Fruit fly (Drosophila melanogaster): Measurements from ENCODE around the gene CG17568.

The CG17568 gene

dm6 chr2L:19141435-19142126 is 39.9 kb downstream of the CG17568 start (continued):
- TF ChIP-seq cas (GFP tag; IDR thresholded peaks at IDR 0.05) (no peak), CG3065 (GFP tag; optimal IDR thresholded peaks at IDR 0.05) (peak; percentile 55), crp (GFP tag; optimal IDR thresholded peaks at IDR 0.05) (no peak), E2f2 (GFP tag; IDR thresholded peaks at IDR 0.05) (peak; percentile 33; the same call in 1 of the 2 replicates), Awh (GFP tag; IDR thresholded peaks at IDR 0.05) (no peak), NK7.1 (GFP tag; optimal IDR thresholded peaks at IDR 0.05) (peak; percentile 55), Bgb (GFP tag; IDR thresholded peaks at IDR 0.05; ENCODE audit: partially characterized antibody) (no peak), CG8765 (GFP tag; IDR thresholded peaks at IDR 0.05) (no peak), CG7839 (tag; optimal IDR thresholded peaks at IDR 0.05) (peak; percentile 86), odd (GFP tag; optimal IDR thresholded peaks at IDR 0.05) (peak; percentile 68), Spps (tag; optimal IDR thresholded peaks at IDR 0.05) (peak; percentile 65), gcm (GFP tag; optimal IDR thresholded peaks at IDR 0.05) (peak; percentile 67), sna (GFP tag; IDR thresholded peaks at IDR 0.05; ENCODE audit: partially characterized antibody) (no peak), Hr78 (GFP tag; optimal IDR thresholded peaks at IDR 0.05) (peak in 1 of 2 experiments; percentile 5), ap (GFP tag; IDR thresholded peaks at IDR 0.05) (no peak), CG7963 (GFP tag; IDR thresholded peaks at IDR 0.05; ENCODE audit: partially characterized antibody) (no peak), D19A (tag; optimal IDR thresholded peaks at IDR 0.05) (peak; percentile 70), Oaz (GFP tag; IDR thresholded peaks at IDR 0.05) (no peak), tio (GFP tag; optimal IDR thresholded peaks at IDR 0.05) (peak; percentile 79), cwo (GFP tag; optimal IDR thresholded peaks at IDR 0.05) (peak; percentile 63), NfI (GFP tag; optimal IDR thresholded peaks at IDR 0.05) (peak; percentile 70), pum (GFP tag; optimal IDR thresholded peaks at IDR 0.05) (peak; percentile 38), br (optimal IDR thresholded peaks at IDR 0.05) (no peak), amos (GFP tag; IDR thresholded peaks at IDR 0.05; ENCODE audit: partially characterized antibody) (no peak), CG31224 (GFP tag; IDR thresholded peaks at IDR 0.05) (peak; percentile 65), ranshi (GFP tag; IDR thresholded peaks at IDR 0.05) (peak; percentile 54; the same call in 1 of the 2 replicates), fd3F (GFP tag; optimal IDR thresholded peaks at IDR 0.05) (peak; percentile 70), nau (GFP tag; optimal IDR thresholded peaks at IDR 0.05) (peak; percentile 75), lbe (GFP tag; optimal IDR thresholded peaks at IDR 0.05) (peak; percentile 34), CG12155 (GFP tag; optimal IDR thresholded peaks at IDR 0.05) (peak; percentile 68), hbn (GFP tag; IDR thresholded peaks at IDR 0.05; ENCODE audit: partially characterized antibody) (no peak), Mes4 (GFP tag; optimal IDR thresholded peaks at IDR 0.05) (no peak), usp (GFP tag; optimal IDR thresholded peaks at IDR 0.05) (no peak), Dip2 (GFP tag; IDR thresholded peaks at IDR 0.05) (no peak), CG10321 (GFP tag; IDR thresholded peaks at IDR 0.05) (no peak), zf30C (GFP tag; optimal IDR thresholded peaks at IDR 0.05) (no peak), CG15269 (tag; optimal IDR thresholded peaks at IDR 0.05) (peak; percentile 77), Sin3A (optimal IDR thresholded peaks at IDR 0.05) (no peak), Side (GFP tag; optimal IDR thresholded peaks at IDR 0.05) (peak; percentile 63), CG6654 (GFP tag; optimal IDR thresholded peaks at IDR 0.05) (peak; percentile 51), Dbx (GFP tag; IDR thresholded peaks at IDR 0.05) (peak; percentile 51; the same call in 1 of the 3 replicates), CG10959 (GFP tag; IDR thresholded peaks at IDR 0.05) (no peak), Antp (GFP tag; optimal IDR thresholded peaks at IDR 0.05) (peak; percentile 52), MTF-1 (GFP tag; optimal IDR thresholded peaks at IDR 0.05; ENCODE audit: borderline replicate concordance) (no peak), CG12299 (tag; optimal IDR thresholded peaks at IDR 0.05) (peak; percentile 31), CG8281 (tag; optimal IDR thresholded peaks at IDR 0.05) (no peak), so (GFP tag; IDR thresholded peaks at IDR 0.05) (peak; percentile 73), tna (GFP tag; IDR thresholded peaks at IDR 0.05; ENCODE audit: partially characterized antibody) (no peak), sim (GFP tag; IDR thresholded peaks at IDR 0.05) (no peak), MBD-R2 (GFP tag; IDR thresholded peaks at IDR 0.05) (peak; percentile 21; the same call in 1 of the 2 replicates)
